Worm (Caenorhabditis elegans) whole organism, late embryonic: ENCODE data around the gene srbc-45.

Experiments used
- fkh-10 ChIP-seq: fragments of 150-350 bp; optimal IDR thresholded peaks from 2 replicates; lab custom pipeline; 2014; ENCODE audit warnings: missing biosample characterization, missing genetic modification reagents, missing genetic modification characterization
- pqm-1 ChIP-seq: sonication (generic microtip); optimal IDR thresholded peaks from 2 replicates; lab custom pipeline; 2016; ENCODE audit warnings: missing genetic modification characterization, missing compliant biosample characterization

- TF ChIP-seq fkh-10 (no peak), pqm-1 (no peak)
Measured at ce11 chrV:12760913-12761312, 42.5 kb upstream of the srbc-45 start, which contains the start of gene F18E2.15.
